Worm (Caenorhabditis elegans) whole organism, early embryonic: ENCODE measurements around the gene asp-14.

ENCODE experiments used
- F13C5.2 ChIP-seq: sonication (generic microtip); optimal IDR thresholded peaks from 2 replicates; lab custom pipeline; 2017; ENCODE audit warnings: mild to moderate bottlenecking, missing genetic modification characterization, inconsistent platforms, missing compliant biosample characterization
- aly-1 ChIP-seq: sonication (generic microtip); optimal IDR thresholded peaks from 2 replicates; lab custom pipeline; 2016; ENCODE audit warnings: missing genetic modification characterization, missing compliant biosample characterization
- ama-1 ChIP-seq: fragments of 150-350 bp; optimal IDR thresholded peaks from 2 replicates; lab custom pipeline; 2014
- flt-1 ChIP-seq: fragments of 200-800 bp; sonication (Bioruptor generic); IDR thresholded peaks from 2 replicates; pipeline ENCODE4 v1.3.6; 2022; ENCODE audit warnings: missing genetic modification characterization, missing compliant biosample characterization
- hnd-1 ChIP-seq: sonication (generic microtip); optimal IDR thresholded peaks from 2 replicates; lab custom pipeline; 2016; ENCODE audit warnings: missing genetic modification characterization, missing compliant biosample characterization

- TF ChIP-seq flt-1 (GFP tag; lab: Robert Waterston, UW) (no peak), ama-1 (no peak), aly-1 (no peak), F13C5.2 (tag; lab: Kevin White, UChicago) (no peak), hnd-1 (tag; lab: Kevin White, UChicago) (no peak)
These were observed 29.9 kb downstream of the asp-14 start, which contains the start of gene T22E5.6 for ce11 chrX:6416357-6417087.
